Worm (Caenorhabditis elegans) whole organism, L3 larva: ENCODE measurements around the gene htrl-1.
"Not testable (repeated sequence)": the region's sequence is repeated elsewhere in the genome, so short reads cannot be mapped to it uniquely, and the experiment has no call there.

Experiments
- R02D3.7 ChIP-seq: fragments of 150-350 bp; optimal IDR thresholded peaks from 2 replicates; lab custom pipeline; 2014; ENCODE audit warnings: missing biosample characterization, missing genetic modification characterization
- ceh-16 ChIP-seq: sonication (generic microtip); optimal IDR thresholded peaks from 2 replicates; lab custom pipeline; 2017; ENCODE audit warnings: missing biosample characterization, missing genetic modification characterization
- ceh-9 ChIP-seq: sonication (generic microtip); optimal IDR thresholded peaks from 2 replicates; lab custom pipeline; 2018; ENCODE audit warnings: missing biosample characterization, missing genetic modification characterization
- daf-12 ChIP-seq: fragments of 150-350 bp; optimal IDR thresholded peaks from 2 replicates; lab custom pipeline; 2014; ENCODE audit warnings: missing biosample characterization, missing genetic modification reagents, missing genetic modification characterization
- egl-27 ChIP-seq: sonication (generic microtip); optimal IDR thresholded peaks from 4 replicates; lab custom pipeline; 2017; ENCODE audit warnings: missing biosample characterization, missing genetic modification reagents, missing genetic modification characterization
- egl-5 ChIP-seq: fragments of 150-350 bp; optimal IDR thresholded peaks from 2 replicates; lab custom pipeline; 2017; ENCODE audit warnings: missing biosample characterization, missing genetic modification reagents, missing genetic modification characterization, inconsistent platforms
- elt-1 ChIP-seq: fragments of 150-350 bp; optimal IDR thresholded peaks from 2 replicates; lab custom pipeline; 2014; ENCODE audit warnings: missing biosample characterization, missing genetic modification characterization
- elt-3 ChIP-seq, 3 experiments: fragments of 150-350 bp in 1 of 3; sonication (generic microtip) in 2 of 3; optimal IDR thresholded peaks; 2 replicates in 2 of 3; 4 replicates in 1 of 3; lab custom pipeline; 2014 to 2017; ENCODE audit warnings: missing biosample characterization in 3 of 3, missing genetic modification characterization in 3 of 3
- eor-1 ChIP-seq, 2 experiments: fragments of 150-350 bp; optimal IDR thresholded peaks; 2 replicates each; lab custom pipeline; 2014 to 2018; ENCODE audit warnings: missing biosample characterization in 2 of 2, missing genetic modification characterization in 2 of 2
- fkh-10 ChIP-seq: sonication (generic microtip); optimal IDR thresholded peaks from 2 replicates; lab custom pipeline; 2017; ENCODE audit warnings: missing biosample characterization, missing genetic modification reagents, missing genetic modification characterization
- fkh-2 ChIP-seq: fragments of 150-350 bp; optimal IDR thresholded peaks from 2 replicates; lab custom pipeline; 2014; ENCODE audit warnings: missing biosample characterization, missing genetic modification reagents, missing genetic modification characterization
- fos-1 ChIP-seq: fragments of 150-350 bp; optimal IDR thresholded peaks from 2 replicates; lab custom pipeline; 2014; ENCODE audit warnings: missing biosample characterization, missing genetic modification characterization
- hmg-11 ChIP-seq: sonication (generic microtip); optimal IDR thresholded peaks from 2 replicates; lab custom pipeline; 2016; ENCODE audit warnings: missing genetic modification characterization, missing compliant biosample characterization
- lin-15B ChIP-seq: fragments of 150-350 bp; optimal IDR thresholded peaks from 2 replicates; lab custom pipeline; 2014; ENCODE audit warnings: missing biosample characterization, missing genetic modification characterization
- lsy-12 ChIP-seq: sonication (generic microtip); optimal IDR thresholded peaks from 2 replicates; lab custom pipeline; 2016; ENCODE audit warnings: mild to moderate bottlenecking, missing genetic modification characterization, missing compliant biosample characterization
- mml-1 ChIP-seq: fragments of 150-350 bp; sonication (generic microtip); optimal IDR thresholded peaks from 3 replicates; lab custom pipeline; 2014; ENCODE audit warnings: missing biosample characterization, missing genetic modification characterization
- nfya-1 ChIP-seq: sonication (generic microtip); optimal IDR thresholded peaks from 2 replicates; lab custom pipeline; 2017; ENCODE audit warnings: missing genetic modification characterization, mild to moderate bottlenecking, missing compliant biosample characterization, antibody characterized with exemption, moderate library complexity; ENCODE audit not compliant: insufficient read depth
- nhr-11 ChIP-seq: fragments of 150-350 bp; optimal IDR thresholded peaks from 2 replicates; lab custom pipeline; 2014; ENCODE audit warnings: missing biosample characterization, missing genetic modification characterization
- nhr-12 ChIP-seq: fragments of 150-350 bp; optimal IDR thresholded peaks from 2 replicates; lab custom pipeline; 2014; ENCODE audit warnings: missing biosample characterization, missing genetic modification characterization
- nhr-23 ChIP-seq: fragments of 150-350 bp; optimal IDR thresholded peaks from 2 replicates; lab custom pipeline; 2014; ENCODE audit warnings: missing biosample characterization, missing genetic modification reagents, missing genetic modification characterization
- nhr-237 ChIP-seq: fragments of 150-350 bp; optimal IDR thresholded peaks from 2 replicates; lab custom pipeline; 2014; ENCODE audit warnings: missing biosample characterization, missing genetic modification characterization
- nhr-25 ChIP-seq: sonication (generic microtip); optimal IDR thresholded peaks from 2 replicates; lab custom pipeline; 2017; ENCODE audit warnings: missing biosample characterization, missing genetic modification characterization
- nhr-28 ChIP-seq: fragments of 150-350 bp; optimal IDR thresholded peaks from 2 replicates; lab custom pipeline; 2014; ENCODE audit warnings: missing biosample characterization, missing genetic modification characterization
- nhr-43 ChIP-seq: sonication (generic microtip); optimal IDR thresholded peaks from 2 replicates; lab custom pipeline; 2016; ENCODE audit warnings: mild to moderate bottlenecking, missing genetic modification characterization, missing compliant biosample characterization; ENCODE audit not compliant: poor library complexity, severe bottlenecking
- nhr-67 ChIP-seq: fragments of 150-350 bp; optimal IDR thresholded peaks from 2 replicates; lab custom pipeline; 2014; ENCODE audit warnings: missing biosample characterization, missing genetic modification characterization
- nhr-76 ChIP-seq: fragments of 150-350 bp; sonication (generic microtip); optimal IDR thresholded peaks from 5 replicates; lab custom pipeline; 2014; ENCODE audit warnings: missing biosample characterization, missing genetic modification characterization
- pha-4 ChIP-seq: fragments of 150-350 bp; optimal IDR thresholded peaks from 2 replicates; lab custom pipeline; 2014; ENCODE audit warnings: missing biosample characterization, missing genetic modification reagents, missing genetic modification characterization
- sea-2 ChIP-seq: fragments of 150-350 bp; sonication (generic microtip); optimal IDR thresholded peaks from 4 replicates; lab custom pipeline; 2014; ENCODE audit warnings: missing biosample characterization, missing genetic modification reagents, missing genetic modification characterization
- snpc-4 ChIP-seq: fragments of 150-350 bp; optimal IDR thresholded peaks from 2 replicates; lab custom pipeline; 2014; ENCODE audit warnings: missing biosample characterization, missing genetic modification characterization
- tbx-2 ChIP-seq: sonication (generic microtip); optimal IDR thresholded peaks from 2 replicates; lab custom pipeline; 2016; ENCODE audit warnings: mild to moderate bottlenecking, missing genetic modification characterization, missing compliant biosample characterization
- unc-62 ChIP-seq: fragments of 150-350 bp; sonication (generic microtip); optimal IDR thresholded peaks from 4 replicates; lab custom pipeline; 2014; ENCODE audit warnings: missing biosample characterization, missing genetic modification reagents, missing genetic modification characterization
- zag-1 ChIP-seq: fragments of 150-350 bp; optimal IDR thresholded peaks from 2 replicates; lab custom pipeline; 2014; ENCODE audit warnings: missing biosample characterization, missing genetic modification characterization
- ztf-11 ChIP-seq: fragments of 150-350 bp; optimal IDR thresholded peaks from 2 replicates; lab custom pipeline; 2014; ENCODE audit warnings: missing biosample characterization, missing genetic modification characterization

htrl-1 gene

DNA sequence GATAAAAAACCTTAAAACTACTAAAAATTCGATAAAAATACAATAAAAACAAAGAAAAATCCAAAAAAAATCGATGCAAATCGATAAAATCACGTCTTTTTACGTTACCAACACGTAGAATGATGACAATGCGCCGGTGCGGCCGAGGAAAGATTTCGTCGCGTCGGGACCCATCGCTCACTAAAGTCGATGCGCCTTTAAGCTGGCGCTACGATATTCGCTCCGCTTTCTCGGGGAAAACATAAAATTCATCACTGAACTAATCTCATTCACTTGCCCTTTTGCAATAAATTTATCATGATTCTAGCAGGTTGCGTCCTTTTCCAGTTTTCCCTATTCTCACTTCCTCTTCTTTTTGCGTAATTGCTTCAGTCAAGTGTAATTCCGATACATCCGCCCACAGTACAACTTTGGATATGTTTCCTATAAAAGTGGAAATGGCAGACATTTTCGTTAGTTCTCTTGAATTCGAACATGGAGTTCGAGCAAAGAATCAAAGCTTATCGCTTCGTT, 12.5 kb downstream of the htrl-1 start, which contains the start of gene col-157:
TSS of gene col-157 (plus strand) at position 463 of the 513 bp plus-strand sequence.
- not testable (repeated sequence) for TF ChIP-seq tbx-2; ceh-16 (tag; lab: Kevin White, UChicago); nhr-28 (tag; lab: Kevin White, UChicago)

DNA sequence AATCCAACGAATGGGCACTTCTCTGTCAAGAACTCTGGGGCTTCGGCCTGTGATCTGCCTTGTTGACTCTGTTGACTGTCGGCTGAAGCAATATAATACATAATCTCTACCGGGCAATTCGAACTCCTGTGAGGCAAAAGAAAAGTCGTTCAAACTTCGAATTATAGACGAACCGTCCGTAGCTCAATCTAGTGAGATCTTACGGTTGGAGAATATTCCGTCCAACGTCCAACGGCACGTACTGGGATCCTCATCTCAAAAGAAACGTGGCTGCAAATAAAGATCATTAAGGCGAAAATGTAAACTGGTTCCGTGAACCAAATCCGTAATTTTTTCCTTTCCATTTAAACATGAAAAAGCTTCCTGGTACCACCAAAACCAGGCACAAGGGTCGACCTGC, 15.4 kb downstream of the htrl-1 start, which contains the start of gene T11F9.14:
TSS of gene T11F9.14 (minus strand) at position 101 of the 400 bp plus-strand sequence.
- not testable (repeated sequence) for TF ChIP-seq nhr-67; elt-3 (tag; optimal IDR thresholded peaks at IDR 0.05; lab: Kevin White, UChicago); daf-12 (tag; lab: Kevin White, UChicago)
- TF ChIP-seq, all 47 proteins: peak for 0; not testable (repeated sequence) for 47

DNA sequence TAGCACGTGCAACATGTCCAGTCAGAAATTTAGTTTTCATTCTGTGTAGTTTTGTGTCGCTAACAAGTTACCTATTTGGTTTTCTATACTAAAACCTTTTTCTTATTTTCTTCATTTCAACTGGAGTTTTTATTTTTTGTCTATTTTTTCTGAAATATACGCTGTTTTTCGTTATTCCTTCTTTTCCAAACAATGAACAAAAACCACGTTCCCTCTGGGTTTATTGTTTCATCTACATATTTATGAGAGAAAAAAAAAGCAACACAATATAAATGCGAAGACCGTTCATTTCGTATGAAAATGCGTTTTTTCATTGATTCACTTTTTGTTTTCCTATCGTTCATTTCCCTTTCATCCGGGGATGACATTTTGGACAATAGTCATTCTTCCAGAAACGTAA, 16.8 kb downstream of the htrl-1 start, which contains the start of gene T11F9.22:
TSS of gene T11F9.22 (plus strand) at position 301 of the 400 bp plus-strand sequence.
- no peak for TF ChIP-seq lsy-12
- TF ChIP-seq elt-1 (tag; lab: Kevin White, UChicago) = no peak
- no peak for TF ChIP-seq fkh-2 (tag; lab: Kevin White, UChicago)
- no peak for TF ChIP-seq nfya-1 (tag; lab: Kevin White, UChicago)
- TF ChIP-seq R02D3.7 (tag; lab: Kevin White, UChicago) = no peak
- TF ChIP-seq nhr-12 (tag; lab: Kevin White, UChicago) = no peak
- TF ChIP-seq elt-3 (tag; optimal IDR thresholded peaks at IDR 0.05; lab: Kevin White, UChicago) = no peak
- TF ChIP-seq hmg-11 (tag; lab: Kevin White, UChicago) = no peak
- TF ChIP-seq nhr-76 (tag; lab: Kevin White, UChicago) = no peak
- TF ChIP-seq mml-1 (tag; lab: Kevin White, UChicago) = no peak
- TF ChIP-seq lin-15B = no peak
- TF ChIP-seq eor-1 (tag; optimal IDR thresholded peaks at IDR 0.05; lab: Kevin White, UChicago) = no peak
- no peak for TF ChIP-seq tbx-2
- no peak for TF ChIP-seq pha-4 (tag; lab: Kevin White, UChicago)
- TF ChIP-seq ceh-9 (tag; lab: Kevin White, UChicago) = no peak
- no peak for TF ChIP-seq ztf-11 (tag; lab: Kevin White, UChicago)

DNA sequence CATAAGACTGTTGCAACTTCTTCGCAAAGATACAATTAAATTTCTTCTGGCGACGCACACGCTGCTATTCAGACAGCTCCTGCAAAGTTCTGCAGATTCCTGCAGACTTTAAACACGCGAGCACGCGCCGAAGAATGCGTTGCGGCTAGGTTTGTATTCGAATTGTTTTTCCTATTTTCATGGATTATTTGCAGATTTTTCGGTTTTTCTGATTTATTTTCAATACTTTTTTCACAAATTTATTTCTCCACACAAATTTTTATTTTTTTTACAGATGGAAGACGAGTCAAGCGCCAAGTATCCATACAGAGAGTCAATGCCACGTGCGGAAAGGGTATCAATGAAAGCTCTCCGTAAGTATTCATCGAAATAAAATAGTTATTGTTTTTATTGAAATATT, 20.5 kb downstream of the htrl-1 start, which contains the start of gene T11F9.7:
TSS of gene T11F9.7 (plus strand) at position 301 of the 400 bp plus-strand sequence.
- not testable (repeated sequence) for TF ChIP-seq nhr-11 (tag; lab: Kevin White, UChicago); fos-1; lin-15B

DNA sequence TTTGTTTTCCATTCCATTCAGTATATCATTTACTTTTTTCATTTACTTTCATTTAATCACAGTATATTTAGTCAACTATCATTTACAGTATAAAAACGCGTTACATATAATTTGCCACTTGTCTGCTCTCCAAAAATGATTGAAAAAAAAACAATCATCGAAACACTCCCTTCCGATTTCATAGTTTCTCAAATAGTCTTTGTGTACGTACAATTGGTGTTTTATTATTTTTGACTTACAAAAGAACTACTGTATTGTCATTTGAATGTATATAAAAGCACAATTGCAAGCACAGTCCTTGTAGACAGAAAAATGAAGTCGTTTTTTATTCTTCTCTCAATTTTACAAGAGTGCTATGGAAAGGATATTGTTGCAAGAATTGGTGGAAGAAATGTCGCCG, 21.8 kb downstream of the htrl-1 start, which contains the start of gene nas-22:
TSS of gene nas-22 (plus strand) at position 301 of the 400 bp plus-strand sequence.
- TF ChIP-seq nhr-43 (tag; lab: Kevin White, UChicago) (no peak), nhr-237 (tag; lab: Kevin White, UChicago) (no peak), nhr-23 (tag; lab: Kevin White, UChicago) (no peak), zag-1 (no peak), egl-5 (tag; lab: Kevin White, UChicago) (no peak), ceh-9 (tag; lab: Kevin White, UChicago) (no peak), tbx-2 (no peak)
- TF ChIP-seq, all 47 proteins: peak for 0

DNA sequence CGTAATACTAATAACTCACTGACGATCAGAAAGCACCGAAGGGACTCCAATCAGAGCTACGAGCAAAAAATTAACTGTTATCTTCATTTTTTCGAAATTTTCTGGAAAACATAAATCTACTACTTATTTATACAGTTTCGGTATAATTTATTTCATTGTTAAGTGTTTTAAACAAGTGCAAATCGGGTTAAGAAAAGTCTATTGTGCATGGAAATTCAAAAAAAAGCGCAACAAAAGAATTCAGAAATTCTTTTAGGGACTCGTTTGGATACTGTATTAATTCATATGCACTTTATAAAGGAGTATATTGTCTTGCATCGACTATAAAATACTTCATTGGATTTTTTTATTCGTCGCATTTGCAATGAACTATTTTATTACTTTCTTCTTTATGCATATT, 24.0 kb downstream of the htrl-1 start, which contains the start of the genes nas-20 and nas-21:
TSS of gene nas-20 (minus strand) at position 101 of the 400 bp plus-strand sequence.
TSS of gene nas-21 (plus strand) at position 356 of the 400 bp plus-strand sequence.
- TF ChIP-seq unc-62 (GFP tag; lab: Kevin White, UChicago) (no peak), nhr-237 (tag; lab: Kevin White, UChicago) (no peak), snpc-4 (tag; lab: Kevin White, UChicago) (no peak), fkh-10 (no peak), nhr-25 (tag; lab: Kevin White, UChicago) (no peak), egl-27 (tag; lab: Kevin White, UChicago) (no peak), sea-2 (GFP tag; lab: Kevin White, UChicago) (no peak), eor-1 (tag; optimal IDR thresholded peaks at IDR 0.05; lab: Kevin White, UChicago) (no peak)
